Worm (Caenorhabditis elegans) whole organism, early embryonic: ENCODE results near the gene Y38H6C.24.

Experiments used
- F13C5.2 ChIP-seq: sonication (generic microtip); optimal IDR thresholded peaks from 2 replicates; lab custom pipeline; 2017; ENCODE audit warnings: mild to moderate bottlenecking, missing genetic modification characterization, inconsistent platforms, missing compliant biosample characterization
- aly-1 ChIP-seq: sonication (generic microtip); optimal IDR thresholded peaks from 2 replicates; lab custom pipeline; 2016; ENCODE audit warnings: missing genetic modification characterization, missing compliant biosample characterization
- flt-1 ChIP-seq: fragments of 200-800 bp; sonication (Bioruptor generic); IDR thresholded peaks from 2 replicates; pipeline ENCODE4 v1.3.6; 2022; ENCODE audit warnings: missing genetic modification characterization, missing compliant biosample characterization

DNA sequence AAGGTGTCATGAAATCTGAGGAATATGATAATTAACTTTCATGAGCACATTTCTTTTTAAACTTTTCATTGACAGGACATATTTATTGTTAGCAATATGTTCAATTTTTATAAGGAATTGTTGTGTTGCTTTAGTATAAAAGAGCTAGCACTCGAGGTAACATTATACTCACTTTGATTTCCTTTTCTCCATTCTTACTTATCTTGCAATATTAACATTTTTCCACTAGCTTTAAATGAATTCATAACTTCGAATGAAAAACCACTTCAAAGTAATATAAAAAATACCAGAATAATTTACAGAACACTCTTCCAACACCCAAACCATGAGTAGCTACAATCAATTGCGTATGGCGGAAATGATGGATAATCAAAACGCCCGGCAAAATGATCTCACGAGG, 47.2 kb downstream of the Y38H6C.24 start, which contains the start of gene F26F2.5:
- no peak for TF ChIP-seq F13C5.2 (tag; lab: Kevin White, UChicago)
- no peak for TF ChIP-seq aly-1 (tag; lab: Kevin White, UChicago)
- no peak for TF ChIP-seq flt-1 (GFP tag; lab: Robert Waterston, UW)
